Fruit fly (Drosophila melanogaster) whole organism, adult: ENCODE results near the gene Vps16B.

Source experiments
- CG11617 ChIP-seq: fragments of 200-800 bp; sonication (Bioruptor generic); optimal IDR thresholded peaks from 2 replicates; lab custom pipeline; 2017; ENCODE audit warnings: mild to moderate bottlenecking, missing biosample characterization, missing genetic modification reagents, missing genetic modification characterization
- CG12768 ChIP-seq: fragments of 200-800 bp; sonication (Bioruptor generic); optimal IDR thresholded peaks from 2 replicates; lab custom pipeline; 2017; ENCODE audit warnings: missing biosample characterization, missing genetic modification characterization, mild to moderate bottlenecking, moderate library complexity, missing genetic modification reagents
- CG14711 ChIP-seq: fragments of 200-800 bp; sonication (Bioruptor generic); optimal IDR thresholded peaks from 2 replicates; lab custom pipeline; 2018; ENCODE audit warnings: missing biosample characterization, mild to moderate bottlenecking, missing genetic modification characterization, moderate library complexity
- CG1620 ChIP-seq: fragments of 200-800 bp; sonication (Bioruptor generic); optimal IDR thresholded peaks from 2 replicates; lab custom pipeline; 2016; ENCODE audit warnings: missing biosample characterization, missing genetic modification characterization
- CG33017 ChIP-seq: fragments of 200-800 bp; sonication (Bioruptor generic); optimal IDR thresholded peaks from 2 replicates; lab custom pipeline; 2018; ENCODE audit warnings: missing biosample characterization, mild to moderate bottlenecking, missing genetic modification characterization, moderate library complexity
- CG5204 ChIP-seq: fragments of 200-800 bp; sonication (Bioruptor generic); optimal IDR thresholded peaks from 2 replicates; lab custom pipeline; 2016; ENCODE audit warnings: missing biosample characterization, missing genetic modification characterization
- CG7045 ChIP-seq: fragments of 200-800 bp; sonication (Bioruptor generic); optimal IDR thresholded peaks from 2 replicates; lab custom pipeline; 2017; ENCODE audit warnings: missing biosample characterization, mild to moderate bottlenecking, missing genetic modification characterization
- CG7101 ChIP-seq: fragments of 200-800 bp; sonication (Bioruptor generic); optimal IDR thresholded peaks from 2 replicates; lab custom pipeline; 2018; ENCODE audit warnings: missing biosample characterization, mild to moderate bottlenecking, missing genetic modification characterization, moderate library complexity
- Clk ChIP-seq: fragments of 200-800 bp; sonication (Bioruptor generic); optimal IDR thresholded peaks from 2 replicates; lab custom pipeline; 2017; ENCODE audit warnings: missing biosample characterization, missing genetic modification characterization
- Crg-1 ChIP-seq: fragments of 200-800 bp; sonication (Bioruptor generic); optimal IDR thresholded peaks from 2 replicates; lab custom pipeline; 2016; ENCODE audit warnings: missing biosample characterization, missing genetic modification characterization
- Hr96 ChIP-seq: fragments of 200-800 bp; sonication (Bioruptor generic); optimal IDR thresholded peaks from 2 replicates; lab custom pipeline; 2016; ENCODE audit warnings: missing biosample characterization, missing genetic modification characterization
- Mnt ChIP-seq: fragments of 200-800 bp; sonication (Bioruptor generic); optimal IDR thresholded peaks from 2 replicates; lab custom pipeline; 2016; ENCODE audit warnings: missing biosample characterization, mild to moderate bottlenecking, missing genetic modification characterization
- bab1 ChIP-seq: fragments of 200-800 bp; sonication (Bioruptor generic); optimal IDR thresholded peaks from 3 replicates; lab custom pipeline; 2019; ENCODE audit warnings: missing biosample characterization, mild to moderate bottlenecking, missing genetic modification characterization, moderate library complexity
- cic ChIP-seq: fragments of 200-800 bp; sonication (Bioruptor generic); optimal IDR thresholded peaks from 2 replicates; lab custom pipeline; 2017; ENCODE audit warnings: missing biosample characterization, mild to moderate bottlenecking, missing genetic modification characterization, moderate library complexity
- cnc ChIP-seq, 2 experiments: fragments of >200 bp; optimal IDR thresholded peaks; 2 replicates each; lab custom pipeline; 2017
- kay ChIP-seq: fragments of 200-800 bp; sonication (Bioruptor generic); peaks from one replicate; lab custom pipeline; 2016; ENCODE audit warnings: missing biosample characterization, missing genetic modification characterization, borderline replicate concordance
- ovo ChIP-seq: fragments of 200-800 bp; sonication (Bioruptor generic); optimal IDR thresholded peaks from 2 replicates; lab custom pipeline; 2016; ENCODE audit warnings: missing biosample characterization, missing genetic modification characterization
- pad ChIP-seq: fragments of 200-800 bp; sonication (Bioruptor generic); optimal IDR thresholded peaks from 3 replicates; lab custom pipeline; 2017; ENCODE audit warnings: missing biosample characterization, missing genetic modification characterization, mild to moderate bottlenecking, moderate library complexity, missing genetic modification reagents
- tj ChIP-seq: fragments of 200-800 bp; sonication (Bioruptor generic); optimal IDR thresholded peaks from 3 replicates; lab custom pipeline; 2017; ENCODE audit warnings: missing biosample characterization, mild to moderate bottlenecking, missing genetic modification characterization, moderate library complexity
- toe ChIP-seq: fragments of 200-800 bp; sonication (Bioruptor generic); optimal IDR thresholded peaks from 2 replicates; lab custom pipeline; 2016; ENCODE audit warnings: missing biosample characterization, missing genetic modification characterization

Vps16B gene

dm6 chr3R:29782367-29782766 is 33.9 kb downstream of the Vps16B start:
- TF ChIP-seq tj (GFP tag; lab: Kevin White, UChicago) (peak; percentile 83), ovo (GFP tag; lab: Kevin White, UChicago) (no peak), kay (no peak), Crg-1 (GFP tag; lab: Kevin White, UChicago) (peak; percentile 3), CG7045 (no peak), CG33017 (tag; lab: Kevin White, UChicago) (peak; percentile 57), pad (GFP tag; lab: Kevin White, UChicago) (peak; percentile 10), Mnt (GFP tag; lab: Kevin White, UChicago) (peak; percentile 82), bab1 (GFP tag; lab: Kevin White, UChicago) (peak; percentile 67), Clk (GFP tag; lab: Kevin White, UChicago) (no peak), CG12768 (GFP tag; lab: Kevin White, UChicago) (peak; percentile 57), cic (GFP tag; lab: Kevin White, UChicago) (peak; percentile 86), CG11617 (GFP tag; lab: Kevin White, UChicago) (peak; percentile 42), Hr96 (no peak), CG7101 (tag; lab: Kevin White, UChicago) (peak; percentile 58), CG1620 (no peak), toe (GFP tag; lab: Kevin White, UChicago) (peak; percentile 39), CG5204 (no peak), cnc (optimal IDR thresholded peaks at IDR 0.05; lab: Kevin White, UChicago) (no peak), CG14711 (tag; lab: Kevin White, UChicago) (peak; percentile 31)

dm6 chr3R:29781874-29782273 is 34.4 kb downstream of the Vps16B start:
- TF ChIP-seq bab1 (GFP tag; lab: Kevin White, UChicago) (no peak), cic (GFP tag; lab: Kevin White, UChicago) (peak; percentile 45)

- TF ChIP-seq Clk (GFP tag; lab: Kevin White, UChicago) (no peak), CG14711 (tag; lab: Kevin White, UChicago) (no peak), CG33017 (tag; lab: Kevin White, UChicago) (no peak), CG1620 (no peak), bab1 (GFP tag; lab: Kevin White, UChicago) (no peak), Mnt (GFP tag; lab: Kevin White, UChicago) (no peak), cic (GFP tag; lab: Kevin White, UChicago) (peak; percentile 67), CG7101 (tag; lab: Kevin White, UChicago) (no peak), kay (no peak), CG7045 (no peak), cnc (optimal IDR thresholded peaks at IDR 0.05; lab: Kevin White, UChicago) (no peak), CG12768 (GFP tag; lab: Kevin White, UChicago) (peak; percentile 28)
Observed at dm6 chr3R:29780402-29781029, 35.7 kb downstream of the Vps16B start, which contains the start of gene fig. Gene fig (minus strand): TSS chr3R:29780452.

dm6 chr3R:29778985-29779298 is 37.3 kb downstream of the Vps16B start:
- peak; percentile 72 for TF ChIP-seq cic (GFP tag; lab: Kevin White, UChicago)
- TF ChIP-seq CG7045, result no peak

dm6 chr3R:29778139-29778984 is 37.9 kb downstream of the Vps16B start:
- TF ChIP-seq CG7045, result no peak
- peak; percentile 99 for TF ChIP-seq cic (GFP tag; lab: Kevin White, UChicago)
- no peak for TF ChIP-seq CG12768 (GFP tag; lab: Kevin White, UChicago)
- no peak for TF ChIP-seq CG7101 (tag; lab: Kevin White, UChicago)

- TF ChIP-seq kay (no peak), cic (GFP tag; lab: Kevin White, UChicago) (peak; percentile 31), CG7045 (no peak), Hr96 (no peak)
Observed at dm6 chr3R:29777213-29777612, 39.0 kb downstream of the Vps16B start.

dm6 chr3R:29775755-29776686 is 40.2 kb downstream of the Vps16B start:
- no peak for TF ChIP-seq CG14711 (tag; lab: Kevin White, UChicago)
- TF ChIP-seq CG11617 (GFP tag; lab: Kevin White, UChicago), result no peak
- no peak for TF ChIP-seq CG7045
- no peak for TF ChIP-seq toe (GFP tag; lab: Kevin White, UChicago)
- TF ChIP-seq Hr96, result no peak
- TF ChIP-seq cic (GFP tag; lab: Kevin White, UChicago), result no peak
- TF ChIP-seq Mnt (GFP tag; lab: Kevin White, UChicago), result peak; percentile 1
- peak; percentile 62 for TF ChIP-seq tj (GFP tag; lab: Kevin White, UChicago)
- peak; percentile 3 for TF ChIP-seq Clk (GFP tag; lab: Kevin White, UChicago)
- no peak for TF ChIP-seq ovo (GFP tag; lab: Kevin White, UChicago)
- no peak for TF ChIP-seq Crg-1 (GFP tag; lab: Kevin White, UChicago)
